Worm (Caenorhabditis elegans) whole organism, mixed stage, embryonic: ENCODE results near the gene srt-63.

Source experiments
- M03D4.4 ChIP-seq: sonication (generic microtip); optimal IDR thresholded peaks from 2 replicates; lab custom pipeline; 2017; ENCODE audit warnings: mild to moderate bottlenecking, missing genetic modification characterization, missing compliant biosample characterization
- bed-3 ChIP-seq: fragments of 200-800 bp; sonication (Bioruptor generic); optimal IDR thresholded peaks from 3 replicates; lab custom pipeline; 2018; ENCODE audit warnings: mild to moderate bottlenecking, missing genetic modification characterization, moderate library complexity, missing compliant biosample characterization
- blmp-1 ChIP-seq: fragments of 150-350 bp; optimal IDR thresholded peaks from 2 replicates; lab custom pipeline; 2014; ENCODE audit warnings: missing biosample characterization, missing genetic modification characterization
- ceh-39 ChIP-seq: fragments of 150-350 bp; optimal IDR thresholded peaks from 2 replicates; lab custom pipeline; 2014; ENCODE audit warnings: missing biosample characterization, missing genetic modification characterization
- ceh-43 ChIP-seq: fragments of 200-800 bp; sonication (Bioruptor generic); optimal IDR thresholded peaks from 2 replicates; lab custom pipeline; 2018; ENCODE audit warnings: mild to moderate bottlenecking, missing genetic modification characterization, moderate library complexity, missing compliant biosample characterization
- ceh-83 ChIP-seq: fragments of 200-800 bp; sonication (Bioruptor generic); optimal IDR thresholded peaks from 2 replicates; lab custom pipeline; 2018; ENCODE audit warnings: mild to moderate bottlenecking, missing genetic modification characterization, missing compliant biosample characterization
- ces-1 ChIP-seq: fragments of 150-350 bp; optimal IDR thresholded peaks from 2 replicates; lab custom pipeline; 2014; ENCODE audit warnings: missing biosample characterization, missing genetic modification reagents, missing genetic modification characterization
- cnd-1 ChIP-seq: fragments of 200-800 bp; sonication (Bioruptor generic); optimal IDR thresholded peaks from 2 replicates; lab custom pipeline; 2018; ENCODE audit warnings: mild to moderate bottlenecking, missing genetic modification characterization, missing compliant biosample characterization
- drap-1 ChIP-seq: fragments of 200-800 bp; sonication (Bioruptor generic); optimal IDR thresholded peaks from 3 replicates; lab custom pipeline; 2018; ENCODE audit warnings: mild to moderate bottlenecking, missing genetic modification characterization, missing compliant biosample characterization
- elt-1 ChIP-seq: sonication (generic microtip); optimal IDR thresholded peaks from 2 replicates; lab custom pipeline; 2017; ENCODE audit warnings: missing genetic modification characterization, mild to moderate bottlenecking, missing compliant biosample characterization, antibody characterized with exemption, moderate library complexity, borderline replicate concordance; ENCODE audit not compliant: insufficient read depth
- elt-3 ChIP-seq: fragments of 150-350 bp; optimal IDR thresholded peaks from 2 replicates; lab custom pipeline; 2014; ENCODE audit warnings: missing biosample characterization, missing genetic modification characterization
- flh-1 ChIP-seq: fragments of 200-800 bp; sonication (Bioruptor generic); optimal IDR thresholded peaks from 2 replicates; lab custom pipeline; 2018; ENCODE audit warnings: mild to moderate bottlenecking, missing genetic modification characterization, moderate library complexity, missing compliant biosample characterization
- hlh-1 ChIP-seq: fragments of 150-350 bp; optimal IDR thresholded peaks from 2 replicates; lab custom pipeline; 2014; ENCODE audit warnings: missing biosample characterization, missing genetic modification reagents, missing genetic modification characterization
- lin-13 ChIP-seq: fragments of 150-350 bp; optimal IDR thresholded peaks from 2 replicates; lab custom pipeline; 2014; ENCODE audit warnings: missing biosample characterization, missing genetic modification characterization
- lin-32 ChIP-seq: fragments of 200-800 bp; sonication (Bioruptor generic); optimal IDR thresholded peaks from 2 replicates; lab custom pipeline; 2018; ENCODE audit warnings: mild to moderate bottlenecking, missing genetic modification characterization, missing compliant biosample characterization
- lsy-2 ChIP-seq: fragments of 150-350 bp; optimal IDR thresholded peaks from 2 replicates; lab custom pipeline; 2014; ENCODE audit warnings: missing biosample characterization, missing genetic modification characterization
- mab-5 ChIP-seq: fragments of 150-350 bp; optimal IDR thresholded peaks from 2 replicates; lab custom pipeline; 2014; ENCODE audit warnings: missing biosample characterization, missing genetic modification characterization
- mep-1 ChIP-seq: fragments of 150-350 bp; optimal IDR thresholded peaks from 2 replicates; lab custom pipeline; 2017; ENCODE audit warnings: missing biosample characterization, missing genetic modification reagents, missing genetic modification characterization, inconsistent platforms
- mls-2 ChIP-seq: sonication (generic microtip); optimal IDR thresholded peaks from 2 replicates; lab custom pipeline; 2016; ENCODE audit warnings: mild to moderate bottlenecking, missing genetic modification characterization, moderate library complexity, missing compliant biosample characterization
- nhr-12 ChIP-seq: fragments of 150-350 bp; optimal IDR thresholded peaks from 2 replicates; lab custom pipeline; 2014; ENCODE audit warnings: missing biosample characterization, missing genetic modification characterization
- nhr-237 ChIP-seq: fragments of 150-350 bp; optimal IDR thresholded peaks from 2 replicates; lab custom pipeline; 2014; ENCODE audit warnings: missing biosample characterization, missing genetic modification characterization
- nhr-28 ChIP-seq: fragments of 150-350 bp; optimal IDR thresholded peaks from 2 replicates; lab custom pipeline; 2014; ENCODE audit warnings: missing biosample characterization, missing genetic modification characterization
- nhr-76 ChIP-seq: sonication (generic microtip); optimal IDR thresholded peaks from 2 replicates; lab custom pipeline; 2017; ENCODE audit warnings: missing biosample characterization, missing genetic modification characterization
- pha-4 ChIP-seq: fragments of 150-350 bp; optimal IDR thresholded peaks from 2 replicates; lab custom pipeline; 2018; ENCODE audit warnings: missing biosample characterization, missing genetic modification reagents, missing genetic modification characterization
- sem-2 ChIP-seq: fragments of 200-800 bp; sonication (Bioruptor generic); optimal IDR thresholded peaks from 2 replicates; lab custom pipeline; 2018; ENCODE audit warnings: mild to moderate bottlenecking, missing genetic modification characterization, missing compliant biosample characterization
- snpc-4 ChIP-seq: fragments of 150-350 bp; optimal IDR thresholded peaks from 2 replicates; lab custom pipeline; 2014; ENCODE audit warnings: missing biosample characterization, missing genetic modification characterization
- sptf-1 ChIP-seq: sonication (generic microtip); optimal IDR thresholded peaks from 2 replicates; lab custom pipeline; 2017; ENCODE audit warnings: mild to moderate bottlenecking, missing genetic modification characterization, moderate library complexity, missing compliant biosample characterization
- tbx-8 ChIP-seq: fragments of 200-800 bp; sonication (Bioruptor generic); optimal IDR thresholded peaks from 2 replicates; lab custom pipeline; 2018; ENCODE audit warnings: mild to moderate bottlenecking, missing genetic modification characterization, moderate library complexity, missing compliant biosample characterization
- unc-120 ChIP-seq: sonication (generic microtip); optimal IDR thresholded peaks from 2 replicates; lab custom pipeline; 2017; ENCODE audit warnings: missing genetic modification characterization, missing compliant biosample characterization; ENCODE audit not compliant: poor library complexity, severe bottlenecking
- unc-39 ChIP-seq: fragments of 150-350 bp; optimal IDR thresholded peaks from 2 replicates; lab custom pipeline; 2014; ENCODE audit warnings: missing biosample characterization, missing genetic modification characterization
- zip-8 ChIP-seq: fragments of 150-350 bp; optimal IDR thresholded peaks from 2 replicates; lab custom pipeline; 2014; ENCODE audit warnings: missing biosample characterization, missing genetic modification characterization
- ztf-11 ChIP-seq: fragments of 150-350 bp; optimal IDR thresholded peaks from 2 replicates; lab custom pipeline; 2014; ENCODE audit warnings: missing biosample characterization, missing genetic modification characterization

The srt-63 gene

ce11 chrV:3279138-3279537 lies 23.2 kb upstream of the srt-63 start:
- TF ChIP-seq snpc-4 (tag; lab: Kevin White, UChicago) (no peak), elt-3 (tag; lab: Kevin White, UChicago) (no peak), drap-1 (GFP tag; lab: Kevin White, UChicago) (no peak), zip-8 (tag; lab: Kevin White, UChicago) (no peak), pha-4 (tag; lab: Kevin White, UChicago) (no peak), ceh-43 (GFP tag; lab: Kevin White, UChicago) (no peak), mls-2 (tag; lab: Kevin White, UChicago) (no peak), nhr-237 (tag; lab: Kevin White, UChicago) (no peak), tbx-8 (GFP tag; lab: Kevin White, UChicago) (no peak), ces-1 (no peak), unc-39 (tag; lab: Kevin White, UChicago) (no peak), ztf-11 (tag; lab: Kevin White, UChicago) (no peak), sptf-1 (tag; lab: Kevin White, UChicago) (no peak), lsy-2 (tag; lab: Kevin White, UChicago) (no peak), nhr-12 (tag; lab: Kevin White, UChicago) (no peak), M03D4.4 (tag; lab: Kevin White, UChicago) (no peak), bed-3 (GFP tag; lab: Kevin White, UChicago) (no peak), hlh-1 (tag; lab: Kevin White, UChicago) (no peak), mep-1 (tag; lab: Kevin White, UChicago) (no peak)

ce11 chrV:3278101-3278639 lies 22.2 kb upstream of the srt-63 start, which contains the start of gene fbxa-64:
TSS of gene fbxa-64 (minus strand) at chrV:3278151.
- no peak for TF ChIP-seq lsy-2 (tag; lab: Kevin White, UChicago)
- TF ChIP-seq ceh-43 (GFP tag; lab: Kevin White, UChicago) = no peak
- no peak for TF ChIP-seq nhr-237 (tag; lab: Kevin White, UChicago)
- no peak for TF ChIP-seq ceh-39 (tag; lab: Kevin White, UChicago)
- no peak for TF ChIP-seq nhr-12 (tag; lab: Kevin White, UChicago)
- TF ChIP-seq ceh-83 (GFP tag; lab: Kevin White, UChicago) = no peak
- TF ChIP-seq tbx-8 (GFP tag; lab: Kevin White, UChicago) = no peak
- TF ChIP-seq blmp-1 (tag; lab: Kevin White, UChicago) = no peak
- no peak for TF ChIP-seq snpc-4 (tag; lab: Kevin White, UChicago)
- TF ChIP-seq unc-120 (tag; lab: Kevin White, UChicago) = no peak
- no peak for TF ChIP-seq unc-39 (tag; lab: Kevin White, UChicago)
- no peak for TF ChIP-seq flh-1 (GFP tag; lab: Kevin White, UChicago)
- no peak for TF ChIP-seq cnd-1 (tag; lab: Kevin White, UChicago)
- TF ChIP-seq ces-1 = no peak
- TF ChIP-seq elt-3 (tag; lab: Kevin White, UChicago) = no peak
- TF ChIP-seq bed-3 (GFP tag; lab: Kevin White, UChicago) = no peak
- no peak for TF ChIP-seq ztf-11 (tag; lab: Kevin White, UChicago)
- no peak for TF ChIP-seq nhr-76 (tag; lab: Kevin White, UChicago)
- no peak for TF ChIP-seq mep-1 (tag; lab: Kevin White, UChicago)
- TF ChIP-seq lin-13 (tag; lab: Kevin White, UChicago) = no peak

- TF ChIP-seq cnd-1 (tag; lab: Kevin White, UChicago) (no peak), elt-3 (tag; lab: Kevin White, UChicago) (no peak), lsy-2 (tag; lab: Kevin White, UChicago) (no peak), mab-5 (no peak), flh-1 (GFP tag; lab: Kevin White, UChicago) (no peak), blmp-1 (tag; lab: Kevin White, UChicago) (no peak), mls-2 (tag; lab: Kevin White, UChicago) (no peak), tbx-8 (GFP tag; lab: Kevin White, UChicago) (no peak), unc-39 (tag; lab: Kevin White, UChicago) (no peak), lin-32 (GFP tag; lab: Kevin White, UChicago) (no peak), elt-1 (tag; lab: Kevin White, UChicago) (no peak), ztf-11 (tag; lab: Kevin White, UChicago) (no peak), sem-2 (GFP tag; lab: Kevin White, UChicago) (no peak), nhr-28 (no peak), sptf-1 (tag; lab: Kevin White, UChicago) (no peak), lin-13 (tag; lab: Kevin White, UChicago) (no peak), nhr-12 (tag; lab: Kevin White, UChicago) (no peak)
Observed at ce11 chrV:3276184-3276583, 20.2 kb upstream of the srt-63 start.
